Worm (Caenorhabditis elegans) whole organism, L2 larva: ENCODE measurements around the gene gab-1.

Experiments used
- C34F6.9 ChIP-seq: fragments of 150-350 bp; optimal IDR thresholded peaks from 2 replicates; lab custom pipeline; 2014; ENCODE audit warnings: missing biosample characterization, missing genetic modification characterization
- R02D3.7 ChIP-seq: fragments of 150-350 bp; optimal IDR thresholded peaks from 2 replicates; lab custom pipeline; 2014; ENCODE audit warnings: missing biosample characterization, missing genetic modification characterization
- Y55F3AM.14 ChIP-seq: fragments of 200-800 bp; sonication (Bioruptor generic); optimal IDR thresholded peaks from 2 replicates; lab custom pipeline; 2018; ENCODE audit warnings: mild to moderate bottlenecking, missing genetic modification characterization, missing compliant biosample characterization
- ZK546.5 ChIP-seq: sonication (generic microtip); optimal IDR thresholded peaks from 2 replicates; lab custom pipeline; 2017; ENCODE audit warnings: missing biosample characterization, missing genetic modification characterization
- alr-1 ChIP-seq: fragments of 150-350 bp; optimal IDR thresholded peaks from 2 replicates; lab custom pipeline; 2014; ENCODE audit warnings: missing biosample characterization, missing genetic modification characterization
- aly-2 ChIP-seq: fragments of 150-350 bp; optimal IDR thresholded peaks from 2 replicates; lab custom pipeline; 2014; ENCODE audit warnings: missing biosample characterization, missing genetic modification characterization
- ama-1 ChIP-seq: fragments of 150-350 bp; optimal IDR thresholded peaks from 2 replicates; lab custom pipeline; 2018; ENCODE audit warnings: inconsistent platforms
- blmp-1 ChIP-seq: sonication (generic microtip); optimal IDR thresholded peaks from 2 replicates; lab custom pipeline; 2017; ENCODE audit warnings: missing genetic modification characterization, mild to moderate bottlenecking, missing compliant biosample characterization, antibody characterized with exemption, moderate library complexity; ENCODE audit not compliant: insufficient read depth
- ceh-16 ChIP-seq: fragments of 150-350 bp; optimal IDR thresholded peaks from 2 replicates; lab custom pipeline; 2014; ENCODE audit warnings: missing biosample characterization, missing genetic modification characterization
- ceh-82 ChIP-seq: fragments of 150-350 bp; optimal IDR thresholded peaks from 2 replicates; lab custom pipeline; 2014; ENCODE audit warnings: missing biosample characterization, missing genetic modification characterization
- crh-2 ChIP-seq: sonication (generic microtip); optimal IDR thresholded peaks from 2 replicates; lab custom pipeline; 2017; ENCODE audit warnings: missing biosample characterization, missing genetic modification characterization
- egl-27 ChIP-seq: sonication (generic microtip); optimal IDR thresholded peaks from 3 replicates; lab custom pipeline; 2017; ENCODE audit warnings: missing biosample characterization, missing genetic modification reagents, missing genetic modification characterization
- elt-1 ChIP-seq: fragments of 150-350 bp; optimal IDR thresholded peaks from 2 replicates; lab custom pipeline; 2014; ENCODE audit warnings: missing biosample characterization, missing genetic modification characterization
- elt-3 ChIP-seq: sonication (generic microtip); optimal IDR thresholded peaks from 2 replicates; lab custom pipeline; 2017; ENCODE audit warnings: missing biosample characterization, missing genetic modification characterization
- gmeb-1 ChIP-seq: fragments of 150-350 bp; optimal IDR thresholded peaks from 2 replicates; lab custom pipeline; 2014; ENCODE audit warnings: missing biosample characterization, missing genetic modification characterization
- lin-11 ChIP-seq: fragments of 150-350 bp; sonication (generic microtip); optimal IDR thresholded peaks from 2 replicates; lab custom pipeline; 2014; ENCODE audit warnings: missing biosample characterization, missing genetic modification characterization, inconsistent platforms, mixed read lengths
- lin-39 ChIP-seq: fragments of 150-350 bp; optimal IDR thresholded peaks from 2 replicates; lab custom pipeline; 2014; ENCODE audit warnings: missing biosample characterization, missing genetic modification reagents, missing genetic modification characterization
- lsy-2 ChIP-seq, 2 experiments: fragments of 150-350 bp in 1 of 2; sonication (generic microtip) in 1 of 2; optimal IDR thresholded peaks; 2 replicates each; lab custom pipeline; 2014 to 2017; ENCODE audit warnings: missing biosample characterization in 2 of 2, missing genetic modification characterization in 2 of 2
- mab-5 ChIP-seq: fragments of 150-350 bp; optimal IDR thresholded peaks from 2 replicates; lab custom pipeline; 2014; ENCODE audit warnings: missing biosample characterization, missing genetic modification characterization
- mbf-1 ChIP-seq: sonication (generic microtip); optimal IDR thresholded peaks from 2 replicates; lab custom pipeline; 2017; ENCODE audit warnings: missing biosample characterization, missing genetic modification characterization
- mdl-1 ChIP-seq, 2 experiments: fragments of 150-350 bp in 1 of 2; sonication (generic microtip) in 1 of 2; optimal IDR thresholded peaks; 2 replicates each; lab custom pipeline; 2017; ENCODE audit warnings: missing biosample characterization in 2 of 2, missing genetic modification characterization in 2 of 2
- nhr-10 ChIP-seq: sonication (generic microtip); optimal IDR thresholded peaks from 2 replicates; lab custom pipeline; 2017; ENCODE audit warnings: missing biosample characterization, missing genetic modification characterization
- nhr-11 ChIP-seq: fragments of 150-350 bp; optimal IDR thresholded peaks from 2 replicates; lab custom pipeline; 2014; ENCODE audit warnings: missing biosample characterization, missing genetic modification characterization
- nhr-12 ChIP-seq: fragments of 150-350 bp; optimal IDR thresholded peaks from 2 replicates; lab custom pipeline; 2014; ENCODE audit warnings: missing biosample characterization, missing genetic modification characterization
- nhr-129 ChIP-seq: fragments of 150-350 bp; optimal IDR thresholded peaks from 2 replicates; lab custom pipeline; 2014; ENCODE audit warnings: missing biosample characterization, missing genetic modification characterization
- nhr-21 ChIP-seq: fragments of 150-350 bp; optimal IDR thresholded peaks from 2 replicates; lab custom pipeline; 2014; ENCODE audit warnings: missing biosample characterization, missing genetic modification characterization
- nhr-23 ChIP-seq: fragments of 150-350 bp; optimal IDR thresholded peaks from 2 replicates; lab custom pipeline; 2014; ENCODE audit warnings: missing biosample characterization, missing genetic modification reagents, missing genetic modification characterization
- nhr-237 ChIP-seq: fragments of 150-350 bp; optimal IDR thresholded peaks from 2 replicates; lab custom pipeline; 2014; ENCODE audit warnings: missing biosample characterization, missing genetic modification characterization
- nhr-25 ChIP-seq: fragments of 150-350 bp; sonication (generic microtip); optimal IDR thresholded peaks from 3 replicates; lab custom pipeline; 2014; ENCODE audit warnings: missing biosample characterization, missing genetic modification characterization
- nhr-6 ChIP-seq: fragments of 150-350 bp; optimal IDR thresholded peaks from 2 replicates; lab custom pipeline; 2014; ENCODE audit warnings: missing biosample characterization, missing genetic modification characterization
- nhr-77 ChIP-seq: fragments of 150-350 bp; optimal IDR thresholded peaks from 2 replicates; lab custom pipeline; 2014; ENCODE audit warnings: missing biosample characterization, missing genetic modification characterization
- sem-4 ChIP-seq: fragments of 150-350 bp; optimal IDR thresholded peaks from 2 replicates; lab custom pipeline; 2014; ENCODE audit warnings: missing biosample characterization, missing genetic modification reagents, missing genetic modification characterization
- skn-1 ChIP-seq: sonication (generic microtip); optimal IDR thresholded peaks from 2 replicates; lab custom pipeline; 2017; ENCODE audit warnings: missing biosample characterization, missing genetic modification characterization
- sma-3 ChIP-seq: sonication (generic microtip); optimal IDR thresholded peaks from 2 replicates; lab custom pipeline; 2016; ENCODE audit warnings: missing genetic modification reagents, missing genetic modification characterization, missing compliant biosample characterization
- unc-39 ChIP-seq: fragments of 150-350 bp; optimal IDR thresholded peaks from 2 replicates; lab custom pipeline; 2014; ENCODE audit warnings: missing biosample characterization, missing genetic modification characterization
- unc-55 ChIP-seq: fragments of 150-350 bp; sonication (generic microtip); optimal IDR thresholded peaks from 3 replicates; lab custom pipeline; 2014; ENCODE audit warnings: missing biosample characterization, missing genetic modification reagents, missing genetic modification characterization
- unc-62 ChIP-seq: fragments of 150-350 bp; optimal IDR thresholded peaks from 2 replicates; lab custom pipeline; 2014; ENCODE audit warnings: missing biosample characterization, missing genetic modification reagents, missing genetic modification characterization
- zag-1 ChIP-seq: fragments of 150-350 bp; optimal IDR thresholded peaks from 2 replicates; lab custom pipeline; 2014; ENCODE audit warnings: missing biosample characterization, missing genetic modification characterization
- ztf-11 ChIP-seq: sonication (generic microtip); optimal IDR thresholded peaks from 2 replicates; lab custom pipeline; 2017; ENCODE audit warnings: missing biosample characterization, missing genetic modification characterization
- ztf-4 ChIP-seq: fragments of 150-350 bp; optimal IDR thresholded peaks from 2 replicates; lab custom pipeline; 2014; ENCODE audit warnings: missing biosample characterization, missing genetic modification characterization

The gab-1 gene

DNA sequence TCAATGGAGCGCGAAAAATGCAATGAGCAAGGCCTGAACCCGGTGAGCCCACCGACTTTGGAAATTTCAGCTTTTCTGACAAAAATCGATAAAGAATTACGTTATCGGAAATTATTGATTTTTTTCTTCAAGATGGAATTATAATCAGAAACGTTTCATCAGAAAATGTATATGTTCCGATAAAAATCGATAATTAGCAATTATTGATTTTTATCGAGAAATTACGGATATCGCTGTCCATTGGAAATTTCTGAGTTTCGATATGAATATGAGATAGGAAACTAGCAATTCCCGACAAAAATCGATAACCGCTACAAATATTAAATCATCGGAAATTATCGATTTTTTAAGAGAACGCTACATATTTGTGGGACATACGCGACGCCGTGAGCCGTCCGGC lies 14.7 kb upstream of the gab-1 start:
- TF ChIP-seq gmeb-1 (tag; lab: Kevin White, UChicago) (no peak), ztf-4 (no peak)

ce11 chrIII:12789420-12789819 lies 9.9 kb upstream of the gab-1 start, which contains the start of gene BE10.1:
Gene BE10.1, minus strand, starts transcription at chrIII:12789520.
- no peak for TF ChIP-seq egl-27 (tag; lab: Kevin White, UChicago)
- no peak for TF ChIP-seq nhr-21 (tag; lab: Kevin White, UChicago)
- TF ChIP-seq ztf-11 (tag; lab: Kevin White, UChicago), result no peak
- TF ChIP-seq ama-1 (lab: Kevin White, UChicago), result no peak
- no peak for TF ChIP-seq alr-1 (tag; lab: Kevin White, UChicago)
- no peak for TF ChIP-seq nhr-129
- no peak for TF ChIP-seq nhr-237 (tag; lab: Kevin White, UChicago)
- TF ChIP-seq lin-11 (tag; lab: Kevin White, UChicago), result no peak
- no peak for TF ChIP-seq sma-3 (GFP tag; lab: Kevin White, UChicago)
- TF ChIP-seq crh-2 (tag; lab: Kevin White, UChicago), result no peak
- TF ChIP-seq, all 48 proteins: peak for 0

DNA sequence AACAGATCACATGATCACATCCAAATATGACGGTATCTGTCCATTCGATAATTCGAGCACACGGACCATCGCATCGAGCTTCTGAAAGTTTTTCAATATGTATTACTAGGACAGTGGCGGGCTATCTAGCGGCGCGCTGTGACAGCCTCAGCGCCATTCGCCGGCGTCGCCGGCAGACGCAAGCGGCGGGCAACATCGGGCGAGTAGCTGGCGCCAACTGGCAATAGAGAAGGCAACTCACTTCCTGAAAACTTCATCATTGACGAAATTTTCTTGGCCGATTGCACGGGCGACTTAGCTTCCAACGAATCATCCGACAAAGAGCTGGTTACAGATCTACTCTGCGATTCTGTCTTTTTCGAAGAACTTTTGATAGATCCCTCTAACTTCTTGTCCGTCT lies 8.7 kb upstream of the gab-1 start:
- TF ChIP-seq elt-3 (tag; lab: Kevin White, UChicago) (no peak), skn-1 (no peak), nhr-12 (tag; lab: Kevin White, UChicago) (no peak), lin-39 (tag; lab: Kevin White, UChicago) (no peak), mab-5 (tag; lab: Kevin White, UChicago) (no peak), sem-4 (tag; lab: Kevin White, UChicago) (no peak), mdl-1 (tag; optimal IDR thresholded peaks at IDR 0.05; lab: Kevin White, UChicago) (no peak), nhr-10 (no peak), blmp-1 (tag; lab: Kevin White, UChicago) (no peak), nhr-25 (tag; lab: Kevin White, UChicago) (no peak), aly-2 (tag; lab: Kevin White, UChicago) (no peak), ama-1 (lab: Kevin White, UChicago) (no peak), unc-39 (no peak), Y55F3AM.14 (GFP tag; lab: Kevin White, UChicago) (no peak), nhr-77 (tag; lab: Kevin White, UChicago) (no peak), nhr-11 (tag; lab: Kevin White, UChicago) (no peak), nhr-6 (tag; lab: Kevin White, UChicago) (no peak), nhr-23 (tag; lab: Kevin White, UChicago) (no peak), ceh-82 (tag; lab: Kevin White, UChicago) (no peak)

DNA sequence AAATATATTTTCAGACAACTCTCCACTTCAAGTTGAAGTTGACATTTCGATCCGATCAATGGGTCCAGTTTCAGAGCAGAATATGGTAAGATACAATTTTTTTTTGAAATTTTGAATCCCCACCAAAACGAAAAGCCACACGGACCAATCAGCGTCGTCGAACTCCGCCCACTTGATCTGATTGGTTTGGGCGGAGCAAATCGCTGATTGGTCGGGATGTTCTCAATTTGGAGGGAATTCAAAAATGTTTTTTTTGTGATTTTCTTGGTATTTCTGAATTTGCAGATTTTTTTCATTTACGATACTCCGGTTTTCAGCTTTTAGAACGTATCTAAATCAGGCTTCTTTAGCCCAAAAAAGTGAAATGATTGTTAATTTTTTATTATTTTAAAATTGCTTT lies 5.9 kb upstream of the gab-1 start:
- TF ChIP-seq sem-4 (tag; lab: Kevin White, UChicago) (no peak), mbf-1 (tag; lab: Kevin White, UChicago) (no peak), lsy-2 (tag; optimal IDR thresholded peaks at IDR 0.05; lab: Kevin White, UChicago) (no peak), ceh-16 (tag; lab: Kevin White, UChicago) (no peak), skn-1 (no peak), nhr-6 (tag; lab: Kevin White, UChicago) (no peak)

ce11 chrIII:12784854-12785253 lies 5.3 kb upstream of the gab-1 start, which contains the start of gene lgc-37:
Gene lgc-37, plus strand, starts transcription at chrIII:12785154.
- no peak for TF ChIP-seq unc-62 (GFP tag; lab: Kevin White, UChicago)
- TF ChIP-seq unc-55, result no peak
- TF ChIP-seq, all 48 proteins: peak for 0

DNA sequence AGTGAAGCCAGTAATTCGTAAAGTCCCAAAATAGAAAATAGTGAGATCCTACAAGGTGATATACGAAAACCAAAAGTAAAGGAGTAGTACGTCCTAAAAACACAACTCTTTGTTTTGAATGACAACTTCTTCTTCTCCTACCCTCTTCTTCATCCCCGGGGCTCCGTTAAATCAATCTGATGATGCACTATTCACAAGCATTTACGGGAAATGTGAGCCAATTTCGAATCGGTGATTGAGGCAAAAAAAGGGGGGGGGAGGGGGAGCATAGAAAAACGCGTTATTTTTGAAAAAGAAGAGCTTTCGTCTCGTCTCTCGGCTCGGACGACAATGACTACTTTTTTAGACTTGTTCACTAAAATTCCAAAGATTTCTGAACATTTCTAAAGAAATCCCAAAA lies 4.4 kb upstream of the gab-1 start:
- TF ChIP-seq mbf-1 (tag; lab: Kevin White, UChicago) (no peak), unc-39 (no peak), zag-1 (tag; lab: Kevin White, UChicago) (no peak), sem-4 (tag; lab: Kevin White, UChicago) (no peak), blmp-1 (tag; lab: Kevin White, UChicago) (no peak), unc-62 (GFP tag; lab: Kevin White, UChicago) (no peak), elt-1 (tag; lab: Kevin White, UChicago) (no peak), ZK546.5 (tag; lab: Kevin White, UChicago) (no peak), R02D3.7 (tag; lab: Kevin White, UChicago) (no peak), ceh-82 (tag; lab: Kevin White, UChicago) (no peak), alr-1 (tag; lab: Kevin White, UChicago) (no peak), C34F6.9 (no peak), nhr-23 (tag; lab: Kevin White, UChicago) (no peak), elt-3 (tag; lab: Kevin White, UChicago) (no peak), gmeb-1 (tag; lab: Kevin White, UChicago) (no peak), mdl-1 (tag; optimal IDR thresholded peaks at IDR 0.05; lab: Kevin White, UChicago) (no peak), crh-2 (tag; lab: Kevin White, UChicago) (no peak)
